Fruit fly (Drosophila melanogaster): ENCODE measurements around the gene kairos.
A peak's percentile ranks its signal among the peaks of the same experiment; 100 is the strongest.

Gene kairos

dm6 chrX:18285215-18285614 lies 70.8 kb downstream of the kairos start:
- no peak for TF ChIP-seq Sox14 (GFP tag; optimal IDR thresholded peaks at IDR 0.05)
- no peak for TF ChIP-seq CG31627 (GFP tag; optimal IDR thresholded peaks at IDR 0.05)
- TF ChIP-seq Met (GFP tag; optimal IDR thresholded peaks at IDR 0.05), result no peak
- TF ChIP-seq CG15336 (GFP tag; IDR thresholded peaks at IDR 0.05), result no peak
- no peak for TF ChIP-seq CG1621 (tag; optimal IDR thresholded peaks at IDR 0.05)
- no peak for TF ChIP-seq dac (GFP tag; optimal IDR thresholded peaks at IDR 0.05)
- TF ChIP-seq eg (GFP tag; IDR thresholded peaks at IDR 0.05), result no peak
- TF ChIP-seq Hr39 (GFP tag; optimal IDR thresholded peaks at IDR 0.05), result no peak
- TF ChIP-seq CG8632 (GFP tag; optimal IDR thresholded peaks at IDR 0.05), result no peak
- no peak for TF ChIP-seq CG8319 (GFP tag; optimal IDR thresholded peaks at IDR 0.05)
- TF ChIP-seq fd59A (GFP tag; optimal IDR thresholded peaks at IDR 0.05), result no peak
- TF ChIP-seq Ets96B (tag; optimal IDR thresholded peaks at IDR 0.05), result no peak
- no peak for TF ChIP-seq Sox102F (GFP tag; optimal IDR thresholded peaks at IDR 0.05)
- TF ChIP-seq acj6 (GFP tag; optimal IDR thresholded peaks at IDR 0.05), result no peak
- TF ChIP-seq CG3032 (tag; optimal IDR thresholded peaks at IDR 0.05), result no peak

- TF ChIP-seq eg (GFP tag; IDR thresholded peaks at IDR 0.05) (no peak), CG6163 (GFP tag; IDR thresholded peaks at IDR 0.05) (peak; percentile 26; the same call in 1 of the 3 replicates), Sox15 (GFP tag; optimal IDR thresholded peaks at IDR 0.05) (no peak), fkh (GFP tag; optimal IDR thresholded peaks at IDR 0.05) (peak; percentile 44), Blimp-1 (GFP tag; optimal IDR thresholded peaks at IDR 0.05) (peak; percentile 92), CG6854 (GFP tag; optimal IDR thresholded peaks at IDR 0.05) (peak; percentile 16), CG16779 (tag; optimal IDR thresholded peaks at IDR 0.05) (no peak), Hr4 (GFP tag; optimal IDR thresholded peaks at IDR 0.05) (no peak), CG8119 (GFP tag; IDR thresholded peaks at IDR 0.05) (peak; percentile 36; the same call in 1 of the 3 replicates), svp (GFP tag) (peak; percentile 84), vri (GFP tag; optimal IDR thresholded peaks at IDR 0.05) (peak; percentile 41), net (GFP tag; optimal IDR thresholded peaks at IDR 0.05) (no peak), Smox (GFP tag; optimal IDR thresholded peaks at IDR 0.05) (no peak), CG31627 (GFP tag; optimal IDR thresholded peaks at IDR 0.05) (no peak), ss (GFP tag; optimal IDR thresholded peaks at IDR 0.05) (peak; percentile 0 to 28), Eip75B (GFP tag; optimal IDR thresholded peaks at IDR 0.05) (no peak), fd59A (GFP tag; optimal IDR thresholded peaks at IDR 0.05) (no peak), Eip78C (GFP tag) (peak; percentile 45), Lpt (GFP tag; optimal IDR thresholded peaks at IDR 0.05) (no peak), CG3919 (GFP tag; optimal IDR thresholded peaks at IDR 0.05) (peak; percentile 22), OdsH (GFP tag; optimal IDR thresholded peaks at IDR 0.05) (no peak), lz (GFP tag; optimal IDR thresholded peaks at IDR 0.05) (no peak)
Observed at dm6 chrX:18282381-18282813, 73.6 kb downstream of the kairos start.

dm6 chrX:18278706-18279105 lies 77.3 kb downstream of the kairos start:
- TF ChIP-seq pdm3 (GFP tag; optimal IDR thresholded peaks at IDR 0.05) (no peak), CG11902 (GFP tag; optimal IDR thresholded peaks at IDR 0.05) (no peak), CG4318 (GFP tag; optimal IDR thresholded peaks at IDR 0.05) (no peak), acj6 (GFP tag; optimal IDR thresholded peaks at IDR 0.05) (no peak), lz (GFP tag; optimal IDR thresholded peaks at IDR 0.05) (no peak), Gug (GFP tag; IDR thresholded peaks at IDR 0.05) (no peak)

All from whole organism, prepupa.